Worm (Caenorhabditis elegans) whole organism, L1 larva: ENCODE results near the gene T19H5.6.
"Not testable (repeated sequence)": the region's sequence is repeated elsewhere in the genome, so short reads cannot be mapped to it uniquely, and the experiment has no call there.

Source experiments
- aha-1 ChIP-seq: fragments of 150-350 bp; optimal IDR thresholded peaks from 2 replicates; lab custom pipeline; 2014; ENCODE audit warnings: missing biosample characterization, missing genetic modification characterization
- alr-1 ChIP-seq: fragments of 200-800 bp; sonication (Bioruptor generic); optimal IDR thresholded peaks from 2 replicates; lab custom pipeline; 2018; ENCODE audit warnings: borderline replicate concordance, mild to moderate bottlenecking, missing genetic modification characterization, missing compliant biosample characterization
- ceh-8 ChIP-seq: fragments of 200-800 bp; sonication (Bioruptor generic); optimal IDR thresholded peaks from 2 replicates; lab custom pipeline; 2018; ENCODE audit warnings: mild to moderate bottlenecking, missing genetic modification characterization, moderate library complexity, missing compliant biosample characterization
- ceh-82 ChIP-seq, 3 experiments: fragments of 150-350 bp in 1 of 3; sonication (generic microtip) in 2 of 3; optimal IDR thresholded peaks; 2 replicates each; lab custom pipeline; 2014 to 2017; ENCODE audit warnings: missing biosample characterization in 3 of 3, missing genetic modification characterization in 3 of 3
- ces-1 ChIP-seq: fragments of 150-350 bp; optimal IDR thresholded peaks from 2 replicates; lab custom pipeline; 2014; ENCODE audit warnings: missing biosample characterization, missing genetic modification reagents, missing genetic modification characterization
- efl-1 ChIP-seq, 4 experiments: fragments of 150-350 bp; optimal IDR thresholded peaks in 3 of 4; peaks in 1 of 4; 1 replicate in 1 of 4; 2 replicates in 3 of 4; lab custom pipeline; 2014; ENCODE audit warnings: missing biosample characterization in 2 of 4, missing genetic modification characterization in 2 of 4, missing genetic modification reagents in 2 of 4
- elt-2 ChIP-seq: sonication (generic microtip); optimal IDR thresholded peaks from 2 replicates; lab custom pipeline; 2016; ENCODE audit warnings: missing genetic modification characterization, mild to moderate bottlenecking, inconsistent platforms, missing compliant biosample characterization, missing genetic modification reagents
- ets-5 ChIP-seq: fragments of 200-800 bp; sonication (Bioruptor generic); IDR thresholded peaks from 2 replicates; pipeline ENCODE4 v1.3.6; 2022; ENCODE audit warnings: missing genetic modification characterization, missing compliant biosample characterization
- fkh-10 ChIP-seq: sonication (generic microtip); optimal IDR thresholded peaks from 2 replicates; lab custom pipeline; 2017; ENCODE audit warnings: missing biosample characterization, missing genetic modification reagents, missing genetic modification characterization
- fos-1 ChIP-seq: fragments of 150-350 bp; optimal IDR thresholded peaks from 2 replicates; lab custom pipeline; 2014; ENCODE audit warnings: missing biosample characterization, missing genetic modification characterization
- irx-1 ChIP-seq: sonication (generic microtip); optimal IDR thresholded peaks from 2 replicates; lab custom pipeline; 2016; ENCODE audit warnings: missing genetic modification characterization, missing compliant biosample characterization
- isw-1 ChIP-seq: fragments of 200-800 bp; sonication (Bioruptor generic); IDR thresholded peaks from 2 replicates; pipeline ENCODE4 v1.3.6; 2022; ENCODE audit warnings: missing genetic modification characterization, missing compliant biosample characterization
- jun-1 ChIP-seq: fragments of 150-350 bp; optimal IDR thresholded peaks from 2 replicates; lab custom pipeline; 2014; ENCODE audit warnings: missing biosample characterization, missing genetic modification reagents, missing genetic modification characterization
- lin-39 ChIP-seq: fragments of 150-350 bp; optimal IDR thresholded peaks from 2 replicates; lab custom pipeline; 2014; ENCODE audit warnings: missing biosample characterization, missing genetic modification reagents, missing genetic modification characterization
- lir-3 ChIP-seq: sonication (generic microtip); optimal IDR thresholded peaks from 2 replicates; lab custom pipeline; 2016; ENCODE audit warnings: mild to moderate bottlenecking, missing genetic modification characterization, moderate library complexity, missing compliant biosample characterization; ENCODE audit not compliant: poor library complexity
- mab-9 ChIP-seq: fragments of 200-800 bp; sonication (Bioruptor generic); IDR thresholded peaks from 2 replicates; pipeline ENCODE4 v1.3.6; 2022; ENCODE audit warnings: missing genetic modification reagents, missing genetic modification characterization, missing compliant biosample characterization
- nhr-11 ChIP-seq: fragments of 150-350 bp; optimal IDR thresholded peaks from 2 replicates; lab custom pipeline; 2014; ENCODE audit warnings: missing biosample characterization, missing genetic modification characterization
- nhr-12 ChIP-seq: sonication (generic microtip); optimal IDR thresholded peaks from 2 replicates; lab custom pipeline; 2017; ENCODE audit warnings: missing biosample characterization, missing genetic modification characterization
- nhr-20 ChIP-seq: sonication (generic microtip); optimal IDR thresholded peaks from 2 replicates; lab custom pipeline; 2016; ENCODE audit warnings: mild to moderate bottlenecking, missing genetic modification characterization, missing compliant biosample characterization
- nhr-76 ChIP-seq: sonication (generic microtip); optimal IDR thresholded peaks from 2 replicates; lab custom pipeline; 2017; ENCODE audit warnings: missing biosample characterization, missing genetic modification characterization
- nhr-77 ChIP-seq: fragments of 150-350 bp; optimal IDR thresholded peaks from 2 replicates; lab custom pipeline; 2014; ENCODE audit warnings: missing biosample characterization, missing genetic modification characterization
- pag-3 ChIP-seq: sonication (generic microtip); optimal IDR thresholded peaks from 2 replicates; lab custom pipeline; 2017; ENCODE audit warnings: missing genetic modification characterization, mild to moderate bottlenecking, missing compliant biosample characterization, antibody characterized with exemption, borderline replicate concordance; ENCODE audit not compliant: insufficient read depth
- pax-3 ChIP-seq: fragments of 200-800 bp; sonication (Bioruptor generic); optimal IDR thresholded peaks from 2 replicates; lab custom pipeline; 2018; ENCODE audit warnings: mild to moderate bottlenecking, missing genetic modification characterization, moderate library complexity, missing compliant biosample characterization
- snpc-4 ChIP-seq: fragments of 150-350 bp; optimal IDR thresholded peaks from 2 replicates; lab custom pipeline; 2014; ENCODE audit warnings: missing biosample characterization, missing genetic modification characterization
- swsn-7 ChIP-seq: sonication (generic microtip); optimal IDR thresholded peaks from 2 replicates; lab custom pipeline; 2016; ENCODE audit warnings: missing genetic modification characterization, missing compliant biosample characterization
- tbx-2 ChIP-seq: sonication (generic microtip); optimal IDR thresholded peaks from 2 replicates; lab custom pipeline; 2016; ENCODE audit warnings: missing genetic modification characterization, missing compliant biosample characterization
- ztf-11 ChIP-seq, 2 experiments: sonication (generic microtip); optimal IDR thresholded peaks; 2 replicates each; lab custom pipeline; 2016 to 2017; ENCODE audit warnings: missing genetic modification characterization in 2 of 2, missing biosample characterization in 1 of 2, missing compliant biosample characterization in 1 of 2

T19H5.6 gene

ce11 chrII:9461881-9462280, 8.1 kb downstream of the T19H5.6 start, which contains the start of gene chil-21:
chil-21 (minus strand) TSS chrII:9461981.
- not testable (repeated sequence) for TF ChIP-seq pax-3; isw-1 (GFP tag; lab: Robert Waterston, UW); lin-39 (tag; lab: Kevin White, UChicago)

- not testable (repeated sequence) for TF ChIP-seq fkh-10 (GFP tag; lab: Kevin White, UChicago); mab-9 (GFP tag; lab: Robert Waterston, UW); nhr-76
- TF ChIP-seq, all 84 proteins: peak for 0; not testable (repeated sequence) for 84
These were observed 10.6 kb downstream of the T19H5.6 start, which contains the start of gene R09D1.14 for ce11 chrII:9459462-9459861. R09D1.14 (minus strand) TSS chrII:9459562.

ce11 chrII:9454304-9454703, 15.7 kb downstream of the T19H5.6 start, which contains the start of gene chil-19:
chil-19 (minus strand) TSS chrII:9454404.
- TF ChIP-seq aha-1, result no peak
- TF ChIP-seq fkh-10 (GFP tag; lab: Kevin White, UChicago), result no peak
- no peak for TF ChIP-seq snpc-4 (tag; lab: Kevin White, UChicago)
- no peak for TF ChIP-seq fos-1 (tag; lab: Kevin White, UChicago)
- no peak for TF ChIP-seq efl-1 (optimal IDR thresholded peaks at IDR 0.05; lab: Kevin White, UChicago)
- TF ChIP-seq efl-1 (GFP tag; optimal IDR thresholded peaks at IDR 0.05 in 1 of 2; lab: Kevin White, UChicago), result peak in 1 of 2 experiments; percentile 5

- not testable (repeated sequence) for TF ChIP-seq mab-9 (GFP tag; lab: Robert Waterston, UW); tbx-2 (tag; lab: Kevin White, UChicago); elt-2 (tag; lab: Kevin White, UChicago)
These were observed 17.8 kb downstream of the T19H5.6 start, which contains the start of gene R09D1.12 for ce11 chrII:9452172-9452571. R09D1.12 (minus strand) TSS chrII:9452272.

ce11 chrII:9447965-9448364, 22.1 kb downstream of the T19H5.6 start, which contains the start of gene chil-18:
chil-18 (plus strand) TSS chrII:9448265.
- TF ChIP-seq jun-1 (tag; lab: Kevin White, UChicago) (no peak), pag-3 (tag; lab: Kevin White, UChicago) (no peak), nhr-77 (no peak), nhr-20 (tag; lab: Kevin White, UChicago) (peak; percentile 12), ets-5 (GFP tag; lab: Robert Waterston, UW) (no peak)

ce11 chrII:9445368-9445767, 24.7 kb downstream of the T19H5.6 start, which contains the start of gene R09D1.13:
R09D1.13 (minus strand) TSS chrII:9445468.
- TF ChIP-seq nhr-12 (tag; lab: Kevin White, UChicago) (no peak), nhr-11 (tag; lab: Kevin White, UChicago) (no peak), alr-1 (tag; lab: Kevin White, UChicago) (no peak), swsn-7 (tag; lab: Kevin White, UChicago) (no peak)

- TF ChIP-seq ztf-11 (tag; optimal IDR thresholded peaks at IDR 0.05; lab: Kevin White, UChicago) (no peak), ceh-82 (tag; optimal IDR thresholded peaks at IDR 0.05; lab: Kevin White, UChicago) (no peak), lir-3 (no peak), ces-1 (GFP tag; lab: Kevin White, UChicago) (no peak), isw-1 (GFP tag; lab: Robert Waterston, UW) (no peak), ceh-8 (GFP tag; lab: Kevin White, UChicago) (no peak), irx-1 (tag; lab: Kevin White, UChicago) (no peak)
These were observed 26.5 kb downstream of the T19H5.6 start, which contains the start of gene chil-15 for ce11 chrII:9443522-9443921. chil-15 (minus strand) TSS chrII:9443622.
